Fruit fly (Drosophila melanogaster) whole organism, embryonic: ENCODE data around the gene CG6443.
A peak's percentile ranks its signal among the peaks of the same experiment; 100 is the strongest.

ENCODE experiments used
- Adf1 ChIP-seq: fragments of 200-800 bp; sonication (Bioruptor generic); IDR thresholded peaks from 2 replicates; pipeline ENCODE4 v1.3.6; 2022; ENCODE audit warnings: missing biosample characterization, missing genetic modification characterization
- Bdp1 ChIP-seq: fragments of 200-800 bp; sonication (Bioruptor generic); optimal IDR thresholded peaks from 3 replicates; lab custom pipeline; 2016; ENCODE audit warnings: missing biosample characterization, missing genetic modification characterization
- C15 ChIP-seq: fragments of 200-800 bp; sonication (Bioruptor generic); IDR thresholded peaks from 3 replicates; pipeline ENCODE4 v1.3.6; 2022; ENCODE audit warnings: missing biosample characterization, missing genetic modification characterization
- CG10543 ChIP-seq: fragments of 200-800 bp; sonication (Bioruptor generic); optimal IDR thresholded peaks from 3 replicates; lab custom pipeline; 2017; ENCODE audit warnings: missing biosample characterization, mild to moderate bottlenecking, missing genetic modification characterization, moderate library complexity
- CG11093 ChIP-seq: fragments of 200-800 bp; sonication (Bioruptor generic); IDR thresholded peaks from 3 replicates; pipeline ENCODE4 v1.3.6; 2022; ENCODE audit warnings: missing biosample characterization, missing genetic modification characterization
- CG11504 ChIP-seq: fragments of 200-800 bp; sonication (Bioruptor generic); optimal IDR thresholded peaks from 3 replicates; lab custom pipeline; 2019; ENCODE audit warnings: missing biosample characterization, mild to moderate bottlenecking, missing genetic modification characterization, moderate library complexity
- CG11560 ChIP-seq: fragments of 200-800 bp; sonication (Bioruptor generic); IDR thresholded peaks from 3 replicates; pipeline ENCODE4 v1.3.6; 2022; ENCODE audit warnings: missing biosample characterization, missing genetic modification characterization
- CG13894 ChIP-seq: fragments of 200-800 bp; sonication (Bioruptor generic); optimal IDR thresholded peaks from 3 replicates; lab custom pipeline; 2018; ENCODE audit warnings: missing biosample characterization, mild to moderate bottlenecking, missing genetic modification characterization, moderate library complexity
- CG15011 ChIP-seq: fragments of 200-800 bp; sonication (Bioruptor generic); optimal IDR thresholded peaks from 3 replicates; lab custom pipeline; 2018; ENCODE audit warnings: missing biosample characterization, mild to moderate bottlenecking, missing genetic modification characterization
- CG16779 ChIP-seq: fragments of 200-800 bp; sonication (Bioruptor generic); IDR thresholded peaks from 2 replicates; pipeline ENCODE4 v1.3.6; 2022; ENCODE audit warnings: missing biosample characterization, missing genetic modification characterization
- CG17359 ChIP-seq: fragments of 200-800 bp; sonication (Bioruptor generic); optimal IDR thresholded peaks from 3 replicates; lab custom pipeline; 2018; ENCODE audit warnings: missing biosample characterization, mild to moderate bottlenecking, missing genetic modification characterization, moderate library complexity
- CG2678 ChIP-seq: fragments of 200-800 bp; sonication (Bioruptor generic); optimal IDR thresholded peaks from 3 replicates; lab custom pipeline; 2019; ENCODE audit warnings: missing biosample characterization, mild to moderate bottlenecking, missing genetic modification characterization, moderate library complexity
- CG32532 ChIP-seq: fragments of 200-800 bp; sonication (Bioruptor generic); IDR thresholded peaks from 2 replicates; pipeline ENCODE4 v1.3.6; 2022; ENCODE audit warnings: missing biosample characterization, missing genetic modification characterization
- CG3281 ChIP-seq: fragments of 200-800 bp; sonication (Bioruptor generic); optimal IDR thresholded peaks from 3 replicates; lab custom pipeline; 2017; ENCODE audit warnings: missing biosample characterization, mild to moderate bottlenecking, missing genetic modification characterization
- CG5953 ChIP-seq: fragments of 200-800 bp; sonication (Bioruptor generic); IDR thresholded peaks from 2 replicates; pipeline ENCODE4 v1.3.6; 2022; ENCODE audit warnings: missing biosample characterization, missing genetic modification characterization
- CG6272 ChIP-seq: fragments of 200-800 bp; sonication (Bioruptor generic); IDR thresholded peaks from 2 replicates; pipeline ENCODE4 v1.3.6; 2022; ENCODE audit warnings: missing biosample characterization, missing genetic modification characterization
- CG6854 ChIP-seq: fragments of 200-800 bp; sonication (Bioruptor generic); optimal IDR thresholded peaks from 3 replicates; lab custom pipeline; 2017; ENCODE audit warnings: missing biosample characterization, mild to moderate bottlenecking, missing genetic modification characterization
- CG7928 ChIP-seq: fragments of 200-800 bp; sonication (Bioruptor generic); optimal IDR thresholded peaks from 2 replicates; lab custom pipeline; 2017; ENCODE audit warnings: missing biosample characterization, mild to moderate bottlenecking, missing genetic modification characterization
- Hr39 ChIP-seq: fragments of >200 bp; optimal IDR thresholded peaks from 2 replicates; lab custom pipeline; 2017
- Jarid2 ChIP-seq: fragments of 200-800 bp; sonication (Bioruptor generic); optimal IDR thresholded peaks from 3 replicates; lab custom pipeline; 2017; ENCODE audit warnings: mild to moderate bottlenecking, missing biosample characterization, missing genetic modification reagents, missing genetic modification characterization
- Meics ChIP-seq: fragments of 200-800 bp; sonication (Bioruptor generic); optimal IDR thresholded peaks from 2 replicates; lab custom pipeline; 2017; ENCODE audit warnings: missing biosample characterization, mild to moderate bottlenecking, missing genetic modification characterization
- NC2β ChIP-seq: fragments of 200-800 bp; sonication (Bioruptor generic); optimal IDR thresholded peaks from 2 replicates; lab custom pipeline; 2016; ENCODE audit warnings: missing biosample characterization, missing genetic modification characterization
- Ptx1 ChIP-seq: fragments of 200-800 bp; sonication (Bioruptor generic); IDR thresholded peaks from 2 replicates; pipeline ENCODE4 v1.3.6; 2022; ENCODE audit warnings: missing biosample characterization, missing genetic modification characterization
- Ravus ChIP-seq: fragments of 200-800 bp; sonication (Bioruptor generic); IDR thresholded peaks from 2 replicates; pipeline ENCODE4 v1.3.6; 2022; ENCODE audit warnings: missing biosample characterization, missing genetic modification characterization
- Trl ChIP-seq, 3 experiments: fragments of >200 bp in 2 of 3; fragments of 200-800 bp in 1 of 3; sonication (Bioruptor generic) in 1 of 3; optimal IDR thresholded peaks; 2 replicates in 1 of 3; 3 replicates in 2 of 3; lab custom pipeline; 2016 to 2017; ENCODE audit warnings: missing biosample characterization in 1 of 3, missing genetic modification characterization in 1 of 3
- Vsx1 ChIP-seq: fragments of 200-800 bp; sonication (Bioruptor generic); optimal IDR thresholded peaks from 2 replicates; lab custom pipeline; 2017; ENCODE audit warnings: missing biosample characterization, mild to moderate bottlenecking, missing genetic modification characterization, missing genetic modification reagents
- Xrp1 ChIP-seq: fragments of 200-800 bp; sonication (Bioruptor generic); IDR thresholded peaks from 2 replicates; pipeline ENCODE4 v1.3.6; 2022; ENCODE audit warnings: missing biosample characterization, missing genetic modification characterization
- ab ChIP-seq: fragments of 200-800 bp; sonication (Bioruptor generic); optimal IDR thresholded peaks from 2 replicates; lab custom pipeline; 2016; ENCODE audit warnings: missing biosample characterization, missing genetic modification characterization
- abd-A ChIP-seq: fragments of 200-800 bp; sonication (Bioruptor generic); optimal IDR thresholded peaks from 3 replicates; lab custom pipeline; 2019; ENCODE audit warnings: missing biosample characterization, mild to moderate bottlenecking, missing genetic modification characterization, moderate library complexity
- ac ChIP-seq: fragments of 200-800 bp; sonication (Bioruptor generic); optimal IDR thresholded peaks from 3 replicates; lab custom pipeline; 2017; ENCODE audit warnings: missing biosample characterization, mild to moderate bottlenecking, missing genetic modification characterization
- bcd ChIP-seq: fragments of 200-800 bp; sonication (Bioruptor generic); optimal IDR thresholded peaks from 2 replicates; lab custom pipeline; 2017; ENCODE audit warnings: missing biosample characterization, mild to moderate bottlenecking, missing genetic modification characterization
- bigmax ChIP-seq: fragments of 200-800 bp; sonication (Bioruptor generic); optimal IDR thresholded peaks from 2 replicates; lab custom pipeline; 2018; ENCODE audit warnings: missing biosample characterization, mild to moderate bottlenecking, missing genetic modification characterization
- chinmo ChIP-seq: fragments of 200-800 bp; sonication (Bioruptor generic); IDR thresholded peaks from 4 replicates; pipeline ENCODE4 v1.3.6; 2022; ENCODE audit warnings: missing biosample characterization, missing genetic modification characterization; ENCODE audit not compliant: partially characterized antibody
- crp ChIP-seq, 2 experiments: fragments of 200-800 bp; sonication (Bioruptor generic); optimal IDR thresholded peaks; 2 replicates in 1 of 2; 3 replicates in 1 of 2; lab custom pipeline; 2017; ENCODE audit warnings: missing biosample characterization in 2 of 2, missing genetic modification characterization in 2 of 2, mild to moderate bottlenecking in 1 of 2, moderate library complexity in 1 of 2
- dimm ChIP-seq: fragments of 200-800 bp; sonication (Bioruptor generic); IDR thresholded peaks from 2 replicates; pipeline ENCODE4 v1.3.6; 2022; ENCODE audit warnings: missing biosample characterization, missing genetic modification characterization
- dpn ChIP-seq, 2 experiments: fragments of 200-800 bp; sonication (Bioruptor generic); optimal IDR thresholded peaks; 3 replicates each; lab custom pipeline; 2016; ENCODE audit warnings: missing biosample characterization in 2 of 2, missing genetic modification characterization in 2 of 2
- emc ChIP-seq: fragments of 200-800 bp; sonication (Bioruptor generic); optimal IDR thresholded peaks from 2 replicates; lab custom pipeline; 2016; ENCODE audit warnings: missing biosample characterization, missing genetic modification characterization
- fu2 ChIP-seq: fragments of 200-800 bp; sonication (Bioruptor generic); optimal IDR thresholded peaks from 2 replicates; lab custom pipeline; 2016; ENCODE audit warnings: missing biosample characterization, missing genetic modification characterization
- luna ChIP-seq: fragments of 200-800 bp; sonication (Bioruptor generic); optimal IDR thresholded peaks from 2 replicates; lab custom pipeline; 2016; ENCODE audit warnings: missing biosample characterization, missing genetic modification characterization
- mirr ChIP-seq: fragments of 200-800 bp; sonication (Bioruptor generic); optimal IDR thresholded peaks from 3 replicates; lab custom pipeline; 2018; ENCODE audit warnings: missing biosample characterization, mild to moderate bottlenecking, missing genetic modification characterization
- prd ChIP-seq, 3 experiments: fragments of >200 bp in 2 of 3; fragments of 200-800 bp in 1 of 3; sonication (Bioruptor generic) in 1 of 3; optimal IDR thresholded peaks in 2 of 3; IDR thresholded peaks in 1 of 3; 2 replicates in 2 of 3; 3 replicates in 1 of 3; pipeline versions ENCODE4 v1.3.6 to Lab custom; 2017 to 2022; ENCODE audit warnings: missing biosample characterization in 1 of 3, missing genetic modification characterization in 1 of 3
- pros ChIP-seq: fragments of 200-800 bp; sonication (Bioruptor generic); optimal IDR thresholded peaks from 3 replicates; lab custom pipeline; 2019; ENCODE audit warnings: missing biosample characterization, mild to moderate bottlenecking, missing genetic modification characterization, moderate library complexity
- slbo ChIP-seq: fragments of 200-800 bp; sonication (Bioruptor generic); IDR thresholded peaks from 2 replicates; pipeline ENCODE4 v1.3.6; 2022; ENCODE audit warnings: missing biosample characterization, missing genetic modification characterization
- tio ChIP-seq: fragments of 200-800 bp; sonication (Bioruptor generic); optimal IDR thresholded peaks from 2 replicates; lab custom pipeline; 2017; ENCODE audit warnings: missing biosample characterization, missing genetic modification characterization, inconsistent platforms
- vnd ChIP-seq: fragments of 200-800 bp; sonication (Bioruptor generic); IDR thresholded peaks from 3 replicates; pipeline ENCODE4 v1.3.6; 2022; ENCODE audit warnings: missing biosample characterization, missing genetic modification characterization; ENCODE audit not compliant: partially characterized antibody
- vvl ChIP-seq: fragments of 200-800 bp; sonication (Bioruptor generic); IDR thresholded peaks from 2 replicates; pipeline ENCODE4 v1.3.6; 2022; ENCODE audit warnings: missing biosample characterization, missing genetic modification characterization
- zfh2 ChIP-seq: fragments of 200-800 bp; sonication (Bioruptor generic); optimal IDR thresholded peaks from 2 replicates; lab custom pipeline; 2016; ENCODE audit warnings: missing biosample characterization, missing genetic modification characterization

The CG6443 gene

DNA sequence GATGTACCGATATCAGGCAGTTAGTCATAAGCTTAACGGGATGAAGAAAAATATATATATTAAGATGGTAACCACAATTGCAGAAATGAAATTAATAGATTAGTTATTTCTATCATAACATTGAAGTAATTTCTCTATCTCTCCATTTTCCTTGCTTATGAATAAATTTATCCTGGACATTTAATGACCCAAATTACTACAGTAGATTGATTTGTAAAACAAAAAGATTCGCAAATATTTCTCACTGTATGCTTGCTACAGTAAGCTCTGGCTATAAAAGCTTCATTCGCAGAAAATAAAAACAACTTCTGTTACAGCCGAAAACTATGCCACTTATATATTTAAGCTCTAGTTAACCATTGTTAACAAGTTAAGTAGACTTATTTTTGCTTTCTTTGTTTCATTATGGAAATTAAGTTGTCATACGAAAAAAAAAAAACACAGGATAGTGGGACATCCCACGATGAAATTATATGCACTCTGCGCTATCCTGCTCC, 48.1 kb upstream of the CG6443 start, which contains the start of gene CG17105 (continued):
- no peak for TF ChIP-seq CG17359
- TF ChIP-seq CG3281 (GFP tag; lab: Kevin White, UChicago): peak; percentile 3
- TF ChIP-seq CG11504 (tag; lab: Kevin White, UChicago): peak; percentile 11
- no peak for TF ChIP-seq CG11093 (GFP tag; lab: Robert Waterston, UW)
- no peak for TF ChIP-seq crp (GFP tag; optimal IDR thresholded peaks at IDR 0.05; lab: Kevin White, UChicago)
- no peak for TF ChIP-seq bigmax (GFP tag; lab: Kevin White, UChicago)
- TF ChIP-seq bcd (GFP tag; lab: Kevin White, UChicago): peak; percentile 3

DNA sequence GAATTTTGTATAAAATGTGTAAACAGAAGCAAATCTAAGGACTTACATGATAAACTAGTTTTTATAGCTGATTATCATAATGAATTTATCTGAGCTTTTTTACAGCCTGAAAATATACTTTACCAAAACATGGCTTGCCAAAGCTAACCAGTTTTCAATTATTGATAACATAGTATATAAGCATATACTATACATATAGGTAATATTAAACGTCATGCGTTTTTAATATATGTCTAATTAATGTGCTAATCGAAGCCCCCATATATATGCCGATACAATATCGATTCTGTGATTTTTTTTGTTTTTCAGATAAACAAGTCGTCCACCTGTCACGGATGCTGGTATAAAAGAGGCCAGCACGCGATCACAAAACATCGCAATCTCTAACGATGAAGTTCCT, 47.2 kb upstream of the CG6443 start, which contains the start of gene CG17107:
Gene CG17107 (plus strand): TSS at position 301 of the 400 bp plus-strand sequence.
- TF ChIP-seq ac: no peak
- TF ChIP-seq luna: no peak
- no peak for TF ChIP-seq CG16779 (GFP tag; lab: Robert Waterston, UW)
- no peak for TF ChIP-seq C15
- TF ChIP-seq ab: no peak
- TF ChIP-seq Bdp1 (GFP tag; lab: Kevin White, UChicago): no peak
- no peak for TF ChIP-seq Ravus (GFP tag; lab: Robert Waterston, UW)
- no peak for TF ChIP-seq CG5953
- TF ChIP-seq CG6854: no peak
- no peak for TF ChIP-seq fu2 (GFP tag; lab: Kevin White, UChicago)
- no peak for TF ChIP-seq vnd

DNA sequence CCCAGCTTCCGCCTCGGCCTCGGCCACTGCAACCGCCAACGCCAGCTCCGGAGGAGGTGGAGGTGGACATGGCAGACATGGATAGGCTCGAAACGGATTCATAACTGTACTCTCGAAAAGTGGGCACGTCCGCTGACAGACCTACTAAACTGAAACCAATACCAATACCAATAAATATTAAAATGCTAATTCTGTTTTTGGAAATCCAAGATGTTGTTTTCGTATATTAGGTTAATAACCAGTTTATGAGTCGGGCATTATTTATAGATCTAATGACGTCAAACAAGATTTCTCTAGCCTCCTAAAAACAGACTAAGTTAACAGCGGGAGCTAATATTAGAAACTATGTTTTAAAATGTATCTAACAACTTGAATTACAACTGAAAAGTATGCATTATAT, 46.6 kb upstream of the CG6443 start:
- TF ChIP-seq CG7928 (GFP tag; lab: Kevin White, UChicago): no peak
- no peak for TF ChIP-seq dimm (GFP tag; lab: Robert Waterston, UW)
- TF ChIP-seq abd-A (tag; lab: Kevin White, UChicago): peak; percentile 95
- peak; percentile 42 for TF ChIP-seq pros (GFP tag; lab: Kevin White, UChicago)
- TF ChIP-seq dpn (GFP tag; optimal IDR thresholded peaks at IDR 0.05; lab: Kevin White, UChicago): no peak
- peak; percentile 8 for TF ChIP-seq CG13894 (tag; lab: Kevin White, UChicago)
- no peak for TF ChIP-seq CG6272 (GFP tag; lab: Robert Waterston, UW)
- TF ChIP-seq mirr: no peak
- TF ChIP-seq vvl: peak; percentile 69; the same call in 1 of the 2 replicates
- TF ChIP-seq Vsx1 (GFP tag; lab: Kevin White, UChicago): peak; percentile 12
- TF ChIP-seq CG15011 (GFP tag; lab: Kevin White, UChicago): no peak
- 0 out of 2 replicates have a peak, but pooled peaks have one; percentile 16 for TF ChIP-seq slbo (GFP tag; lab: Robert Waterston, UW)
- TF ChIP-seq chinmo (GFP tag; lab: Robert Waterston, UW): 0 out of 4 replicates have a peak, but pooled peaks have one; percentile 50

DNA sequence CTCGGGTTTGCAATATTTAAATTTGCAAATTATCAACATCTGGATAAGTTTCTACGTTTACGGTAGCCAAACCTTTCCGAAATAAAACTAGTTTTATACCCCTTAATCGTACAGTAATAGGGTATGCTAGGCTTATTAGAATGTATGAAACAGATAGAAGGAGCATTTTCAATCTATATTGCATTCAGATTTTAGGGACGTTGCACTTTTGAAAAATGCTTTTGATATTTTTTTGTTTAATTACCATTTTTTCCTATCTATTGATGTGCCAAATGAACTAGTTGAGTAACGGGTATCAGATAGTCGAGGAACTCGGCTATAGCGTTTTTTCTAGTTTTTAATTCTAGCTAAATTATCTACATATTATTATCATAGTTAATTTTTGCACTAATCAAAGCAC, 45.9 kb upstream of the CG6443 start:
- TF ChIP-seq Ravus (GFP tag; lab: Robert Waterston, UW) (no peak), tio (peak; percentile 18), CG2678 (tag; lab: Kevin White, UChicago) (peak; percentile 30), NC2β (GFP tag; lab: Kevin White, UChicago) (no peak), emc (GFP tag; lab: Kevin White, UChicago) (no peak), CG11560 (tag; lab: Robert Waterston, UW) (no peak), Meics (GFP tag; lab: Kevin White, UChicago) (peak; percentile 26), zfh2 (GFP tag; lab: Kevin White, UChicago) (peak; percentile 26), Xrp1 (GFP tag; lab: Robert Waterston, UW) (peak; percentile 23; the same call in 1 of the 2 replicates), Ptx1 (GFP tag; lab: Robert Waterston, UW) (no peak), CG10543 (GFP tag; lab: Kevin White, UChicago) (no peak), Hr39 (lab: Kevin White, UChicago) (no peak), CG32532 (GFP tag; lab: Robert Waterston, UW) (peak; percentile 61), prd (optimal IDR thresholded peaks at IDR 0.05; lab: Kevin White, UChicago) (no peak), prd (GFP tag; IDR thresholded peaks at IDR 0.05; lab: Robert Waterston, UW) (0 out of 3 replicates have a peak, but pooled peaks have one; percentile 11), Trl (optimal IDR thresholded peaks at IDR 0.05; lab: Kevin White, UChicago) (no peak), Trl (GFP tag; optimal IDR thresholded peaks at IDR 0.05; lab: Kevin White, UChicago) (no peak), Adf1 (GFP tag; lab: Robert Waterston, UW) (no peak), Jarid2 (no peak)
